Worm (Caenorhabditis elegans) whole organism, mixed stage, embryonic: ENCODE data around the gene Y45F3A.4.

Experiments
- M03D4.4 ChIP-seq: sonication (generic microtip); optimal IDR thresholded peaks from 2 replicates; lab custom pipeline; 2017; ENCODE audit warnings: mild to moderate bottlenecking, missing genetic modification characterization, missing compliant biosample characterization
- bed-3 ChIP-seq: fragments of 200-800 bp; sonication (Bioruptor generic); optimal IDR thresholded peaks from 3 replicates; lab custom pipeline; 2018; ENCODE audit warnings: mild to moderate bottlenecking, missing genetic modification characterization, moderate library complexity, missing compliant biosample characterization
- ceh-39 ChIP-seq: fragments of 150-350 bp; optimal IDR thresholded peaks from 2 replicates; lab custom pipeline; 2014; ENCODE audit warnings: missing biosample characterization, missing genetic modification characterization
- ceh-43 ChIP-seq: fragments of 200-800 bp; sonication (Bioruptor generic); optimal IDR thresholded peaks from 2 replicates; lab custom pipeline; 2018; ENCODE audit warnings: mild to moderate bottlenecking, missing genetic modification characterization, moderate library complexity, missing compliant biosample characterization
- ceh-83 ChIP-seq: fragments of 200-800 bp; sonication (Bioruptor generic); optimal IDR thresholded peaks from 2 replicates; lab custom pipeline; 2018; ENCODE audit warnings: mild to moderate bottlenecking, missing genetic modification characterization, missing compliant biosample characterization
- ces-1 ChIP-seq: fragments of 150-350 bp; optimal IDR thresholded peaks from 2 replicates; lab custom pipeline; 2014; ENCODE audit warnings: missing biosample characterization, missing genetic modification reagents, missing genetic modification characterization
- cnd-1 ChIP-seq: fragments of 200-800 bp; sonication (Bioruptor generic); optimal IDR thresholded peaks from 2 replicates; lab custom pipeline; 2018; ENCODE audit warnings: mild to moderate bottlenecking, missing genetic modification characterization, missing compliant biosample characterization
- drap-1 ChIP-seq: fragments of 200-800 bp; sonication (Bioruptor generic); optimal IDR thresholded peaks from 3 replicates; lab custom pipeline; 2018; ENCODE audit warnings: mild to moderate bottlenecking, missing genetic modification characterization, missing compliant biosample characterization
- elt-1 ChIP-seq: sonication (generic microtip); optimal IDR thresholded peaks from 2 replicates; lab custom pipeline; 2017; ENCODE audit warnings: missing genetic modification characterization, mild to moderate bottlenecking, missing compliant biosample characterization, antibody characterized with exemption, moderate library complexity, borderline replicate concordance; ENCODE audit not compliant: insufficient read depth
- elt-3 ChIP-seq: fragments of 150-350 bp; optimal IDR thresholded peaks from 2 replicates; lab custom pipeline; 2014; ENCODE audit warnings: missing biosample characterization, missing genetic modification characterization
- flh-1 ChIP-seq: fragments of 200-800 bp; sonication (Bioruptor generic); optimal IDR thresholded peaks from 2 replicates; lab custom pipeline; 2018; ENCODE audit warnings: mild to moderate bottlenecking, missing genetic modification characterization, moderate library complexity, missing compliant biosample characterization
- ham-2 ChIP-seq: fragments of 200-800 bp; sonication (Bioruptor generic); optimal IDR thresholded peaks from 2 replicates; lab custom pipeline; 2018; ENCODE audit warnings: mild to moderate bottlenecking, missing genetic modification characterization, missing compliant biosample characterization
- hlh-1 ChIP-seq: fragments of 150-350 bp; optimal IDR thresholded peaks from 2 replicates; lab custom pipeline; 2014; ENCODE audit warnings: missing biosample characterization, missing genetic modification reagents, missing genetic modification characterization
- lin-13 ChIP-seq: fragments of 150-350 bp; optimal IDR thresholded peaks from 2 replicates; lab custom pipeline; 2014; ENCODE audit warnings: missing biosample characterization, missing genetic modification characterization
- lin-32 ChIP-seq: fragments of 200-800 bp; sonication (Bioruptor generic); optimal IDR thresholded peaks from 2 replicates; lab custom pipeline; 2018; ENCODE audit warnings: mild to moderate bottlenecking, missing genetic modification characterization, missing compliant biosample characterization
- lsy-2 ChIP-seq: fragments of 150-350 bp; optimal IDR thresholded peaks from 2 replicates; lab custom pipeline; 2014; ENCODE audit warnings: missing biosample characterization, missing genetic modification characterization
- nhr-12 ChIP-seq: fragments of 150-350 bp; optimal IDR thresholded peaks from 2 replicates; lab custom pipeline; 2014; ENCODE audit warnings: missing biosample characterization, missing genetic modification characterization
- nhr-2 ChIP-seq: fragments of 150-350 bp; optimal IDR thresholded peaks from 2 replicates; lab custom pipeline; 2014; ENCODE audit warnings: missing biosample characterization, missing genetic modification characterization
- nhr-237 ChIP-seq: fragments of 150-350 bp; optimal IDR thresholded peaks from 2 replicates; lab custom pipeline; 2014; ENCODE audit warnings: missing biosample characterization, missing genetic modification characterization
- nhr-28 ChIP-seq: fragments of 150-350 bp; optimal IDR thresholded peaks from 2 replicates; lab custom pipeline; 2014; ENCODE audit warnings: missing biosample characterization, missing genetic modification characterization
- nhr-76 ChIP-seq: sonication (generic microtip); optimal IDR thresholded peaks from 2 replicates; lab custom pipeline; 2017; ENCODE audit warnings: missing biosample characterization, missing genetic modification characterization
- pha-4 ChIP-seq: fragments of 150-350 bp; optimal IDR thresholded peaks from 2 replicates; lab custom pipeline; 2018; ENCODE audit warnings: missing biosample characterization, missing genetic modification reagents, missing genetic modification characterization
- sem-2 ChIP-seq: fragments of 200-800 bp; sonication (Bioruptor generic); optimal IDR thresholded peaks from 2 replicates; lab custom pipeline; 2018; ENCODE audit warnings: mild to moderate bottlenecking, missing genetic modification characterization, missing compliant biosample characterization
- snpc-4 ChIP-seq: fragments of 150-350 bp; optimal IDR thresholded peaks from 2 replicates; lab custom pipeline; 2014; ENCODE audit warnings: missing biosample characterization, missing genetic modification characterization
- sptf-1 ChIP-seq: sonication (generic microtip); optimal IDR thresholded peaks from 2 replicates; lab custom pipeline; 2017; ENCODE audit warnings: mild to moderate bottlenecking, missing genetic modification characterization, moderate library complexity, missing compliant biosample characterization
- tbx-8 ChIP-seq: fragments of 200-800 bp; sonication (Bioruptor generic); optimal IDR thresholded peaks from 2 replicates; lab custom pipeline; 2018; ENCODE audit warnings: mild to moderate bottlenecking, missing genetic modification characterization, moderate library complexity, missing compliant biosample characterization
- unc-120 ChIP-seq: sonication (generic microtip); optimal IDR thresholded peaks from 2 replicates; lab custom pipeline; 2017; ENCODE audit warnings: missing genetic modification characterization, missing compliant biosample characterization; ENCODE audit not compliant: poor library complexity, severe bottlenecking
- unc-39 ChIP-seq: fragments of 150-350 bp; optimal IDR thresholded peaks from 2 replicates; lab custom pipeline; 2014; ENCODE audit warnings: missing biosample characterization, missing genetic modification characterization
- unc-62 ChIP-seq: fragments of 150-350 bp; optimal IDR thresholded peaks from 2 replicates; lab custom pipeline; 2014; ENCODE audit warnings: missing biosample characterization, missing genetic modification reagents, missing genetic modification characterization
- zip-8 ChIP-seq: fragments of 150-350 bp; optimal IDR thresholded peaks from 2 replicates; lab custom pipeline; 2014; ENCODE audit warnings: missing biosample characterization, missing genetic modification characterization

The Y45F3A.4 gene

DNA sequence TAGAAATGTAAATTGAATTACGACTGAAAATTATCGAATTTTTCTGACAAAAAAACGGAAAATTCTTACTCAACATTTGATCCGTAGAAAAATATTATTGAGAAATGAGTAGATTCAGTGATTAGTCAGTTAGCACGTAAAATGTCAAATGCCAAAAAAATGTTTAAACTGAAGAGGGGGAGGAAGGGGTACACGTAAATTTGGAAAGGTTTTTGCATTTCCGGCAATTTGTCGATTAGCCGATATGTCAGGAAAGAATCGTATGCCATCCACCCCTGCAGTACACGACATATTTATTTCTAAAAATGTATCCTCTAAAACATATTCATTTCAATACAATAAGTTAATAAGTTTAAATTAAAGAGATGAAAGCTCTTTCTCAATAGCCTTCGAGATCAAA, 17.3 kb downstream of the Y45F3A.4 start, which contains the start of gene T21C12.4:
Gene T21C12.4, minus strand, starts transcription at position 101 of the 400 bp plus-strand sequence.
- no peak for TF ChIP-seq tbx-8 (GFP tag; lab: Kevin White, UChicago)
- no peak for TF ChIP-seq snpc-4
- no peak for TF ChIP-seq bed-3 (GFP tag; lab: Kevin White, UChicago)
- TF ChIP-seq lsy-2 (tag; lab: Kevin White, UChicago): no peak

DNA sequence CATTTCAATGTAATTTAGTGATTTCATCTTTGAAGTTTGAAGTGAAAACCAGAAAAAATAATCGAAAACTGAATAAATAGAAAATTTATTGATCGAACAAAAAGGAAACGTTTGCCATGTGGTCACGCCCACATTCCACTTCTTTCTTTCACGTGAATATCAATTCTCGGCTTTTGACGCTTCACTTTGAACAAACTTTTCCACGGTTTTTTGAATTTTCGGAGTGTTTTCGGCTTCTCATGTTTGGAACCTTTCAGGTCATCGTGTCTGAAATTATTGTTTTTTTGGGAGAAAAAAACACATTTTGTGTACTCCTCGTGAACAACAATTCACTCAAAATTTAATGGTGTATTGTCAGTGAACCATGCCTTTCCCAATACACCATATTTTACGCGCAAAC, 22.3 kb downstream of the Y45F3A.4 start, which contains the start of gene T21C12.8:
Gene T21C12.8, minus strand, starts transcription at position 101 of the 400 bp plus-strand sequence.
- no peak for TF ChIP-seq sptf-1 (tag; lab: Kevin White, UChicago)
- TF ChIP-seq nhr-28 (tag; lab: Kevin White, UChicago): no peak
- no peak for TF ChIP-seq nhr-12 (tag; lab: Kevin White, UChicago)
- no peak for TF ChIP-seq drap-1 (GFP tag; lab: Kevin White, UChicago)
- no peak for TF ChIP-seq tbx-8 (GFP tag; lab: Kevin White, UChicago)

DNA sequence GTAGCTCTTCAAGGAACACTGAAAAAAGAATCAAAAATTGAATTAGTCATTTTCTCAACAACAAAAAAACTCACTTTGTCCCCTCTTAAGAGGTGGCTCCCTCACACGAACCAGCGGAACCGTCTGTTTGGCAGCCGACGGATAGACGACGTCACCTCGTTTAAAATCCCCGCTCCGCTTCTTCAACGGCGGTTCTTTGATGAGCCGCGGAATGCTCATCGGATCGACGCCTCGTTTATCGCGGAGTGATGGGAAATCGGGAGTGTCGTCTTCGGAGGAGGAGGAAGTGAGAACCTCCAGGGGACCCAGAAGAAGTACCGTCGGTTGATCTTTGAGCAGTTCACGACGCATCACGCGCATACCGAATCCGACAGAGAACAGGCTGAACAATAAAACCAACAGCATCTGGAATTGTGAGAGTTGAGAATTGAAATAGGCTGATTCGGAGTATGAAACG, 36.4 kb downstream of the Y45F3A.4 start, which contains the start of gene nlp-68:
Gene nlp-68, minus strand, starts transcription at position 407 of the 457 bp plus-strand sequence.
- TF ChIP-seq nhr-28 (tag; lab: Kevin White, UChicago) (no peak), elt-1 (no peak), nhr-2 (no peak), ham-2 (no peak), pha-4 (tag; lab: Kevin White, UChicago) (no peak), unc-120 (tag; lab: Kevin White, UChicago) (no peak), ceh-83 (GFP tag; lab: Kevin White, UChicago) (no peak), lin-13 (tag; lab: Kevin White, UChicago) (no peak), tbx-8 (GFP tag; lab: Kevin White, UChicago) (no peak), M03D4.4 (tag; lab: Kevin White, UChicago) (no peak), snpc-4 (no peak), sem-2 (GFP tag; lab: Kevin White, UChicago) (no peak), nhr-237 (no peak), ces-1 (GFP tag; lab: Kevin White, UChicago) (no peak)

DNA sequence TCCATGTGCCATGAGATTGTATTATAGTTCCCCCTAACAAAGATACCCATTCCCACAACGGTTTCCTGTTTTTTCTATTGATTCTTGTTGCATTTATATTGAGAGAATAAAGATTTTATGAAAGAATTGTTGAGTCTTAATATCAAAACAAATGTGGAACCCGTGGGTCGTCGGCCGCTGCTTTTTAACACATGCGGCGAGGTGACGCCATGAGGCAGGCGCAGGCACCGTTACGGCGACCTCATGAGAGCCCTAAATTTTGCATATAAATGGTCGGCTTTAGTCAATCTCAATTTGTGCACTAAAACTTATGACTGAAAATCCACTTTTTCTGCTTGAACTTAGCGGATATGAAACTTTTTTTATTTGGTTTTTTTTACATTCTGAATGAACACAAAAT, 37.7 kb downstream of the Y45F3A.4 start:
- TF ChIP-seq hlh-1 (tag; lab: Kevin White, UChicago) (no peak), ces-1 (GFP tag; lab: Kevin White, UChicago) (no peak), nhr-237 (no peak), ham-2 (no peak), cnd-1 (tag; lab: Kevin White, UChicago) (no peak), zip-8 (tag; lab: Kevin White, UChicago) (no peak), drap-1 (GFP tag; lab: Kevin White, UChicago) (no peak), lin-13 (tag; lab: Kevin White, UChicago) (no peak)
- TF ChIP-seq, all 35 proteins: peak for 0

DNA sequence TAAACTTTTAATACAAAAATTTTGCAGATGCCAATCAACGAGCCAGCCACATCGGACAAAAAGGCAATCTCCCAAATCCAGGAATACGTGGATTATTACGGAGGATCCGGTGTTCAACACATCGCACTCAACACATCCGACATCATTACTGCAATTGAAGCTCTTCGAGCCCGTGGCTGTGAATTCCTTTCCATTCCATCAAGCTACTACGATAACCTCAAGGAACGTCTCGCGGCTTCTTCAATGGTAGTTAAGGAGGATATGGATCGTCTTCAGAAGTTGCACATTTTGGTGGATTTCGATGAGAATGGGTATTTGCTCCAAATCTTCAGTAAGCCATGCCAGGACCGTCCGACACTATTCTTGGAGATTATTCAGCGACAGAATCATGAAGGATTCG, 38.2 kb downstream of the Y45F3A.4 start:
- TF ChIP-seq ceh-83 (GFP tag; lab: Kevin White, UChicago) (no peak), lin-32 (GFP tag; lab: Kevin White, UChicago) (no peak), ceh-43 (GFP tag; lab: Kevin White, UChicago) (no peak), zip-8 (tag; lab: Kevin White, UChicago) (no peak), lin-13 (tag; lab: Kevin White, UChicago) (no peak), elt-1 (no peak), nhr-28 (tag; lab: Kevin White, UChicago) (no peak), unc-62 (GFP tag; lab: Kevin White, UChicago) (no peak), cnd-1 (tag; lab: Kevin White, UChicago) (no peak)

DNA sequence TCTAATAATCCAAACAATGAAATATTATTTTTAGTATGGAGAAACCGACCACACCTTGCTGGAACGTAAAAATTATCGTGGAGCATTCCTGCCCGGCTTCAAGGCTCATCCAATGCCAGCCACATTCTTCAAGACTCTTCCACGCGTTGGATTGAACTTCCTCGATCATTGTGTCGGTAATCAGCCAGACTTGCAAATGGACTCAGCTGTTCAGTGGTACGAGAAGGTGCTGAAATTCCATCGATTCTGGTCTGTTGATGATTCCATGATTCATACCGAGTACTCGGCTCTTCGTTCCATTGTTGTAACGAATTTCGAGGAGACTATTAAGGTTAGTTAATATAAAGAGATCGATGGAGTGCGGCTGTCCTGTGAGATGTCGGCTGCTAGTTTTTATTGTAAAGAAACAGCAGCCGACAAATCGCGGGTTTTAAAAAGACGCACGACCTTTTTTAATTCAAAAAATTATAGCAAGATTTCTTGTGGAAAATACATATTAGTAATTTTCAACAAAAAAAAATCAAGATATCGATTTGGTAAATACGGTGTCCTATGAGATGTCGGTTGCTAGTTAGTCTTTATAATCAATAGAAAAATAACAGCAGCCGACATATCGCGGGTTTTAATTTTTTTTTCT, 39.0 kb downstream of the Y45F3A.4 start:
- TF ChIP-seq flh-1 (no peak), nhr-2 (no peak), hlh-1 (tag; lab: Kevin White, UChicago) (no peak), cnd-1 (tag; lab: Kevin White, UChicago) (no peak), M03D4.4 (tag; lab: Kevin White, UChicago) (no peak), drap-1 (GFP tag; lab: Kevin White, UChicago) (no peak), nhr-76 (tag; lab: Kevin White, UChicago) (no peak), unc-120 (tag; lab: Kevin White, UChicago) (no peak), pha-4 (tag; lab: Kevin White, UChicago) (no peak), ceh-83 (GFP tag; lab: Kevin White, UChicago) (no peak), sem-2 (GFP tag; lab: Kevin White, UChicago) (no peak), sptf-1 (tag; lab: Kevin White, UChicago) (no peak), unc-39 (tag; lab: Kevin White, UChicago) (no peak), elt-3 (no peak), bed-3 (GFP tag; lab: Kevin White, UChicago) (no peak), ham-2 (no peak), lin-13 (tag; lab: Kevin White, UChicago) (no peak), ceh-39 (no peak), tbx-8 (GFP tag; lab: Kevin White, UChicago) (no peak)
